Fruit fly (Drosophila melanogaster): ENCODE data around the gene CG43362.

Gene CG43362

dm6 chr2L:18325120-18325581, 33.9 kb upstream of the CG43362 start (continued):
- no peak for TF ChIP-seq corto (GFP tag; optimal IDR thresholded peaks at IDR 0.05)
- TF ChIP-seq pros (GFP tag; optimal IDR thresholded peaks at IDR 0.05): no peak
- TF ChIP-seq fu2 (GFP tag; optimal IDR thresholded peaks at IDR 0.05): peak; percentile 43
- TF ChIP-seq CG2129 (GFP tag; IDR thresholded peaks at IDR 0.05; ENCODE audit: partially characterized antibody): no peak
- no peak for TF ChIP-seq sna (GFP tag; IDR thresholded peaks at IDR 0.05; ENCODE audit: partially characterized antibody)
- TF ChIP-seq fd3F (GFP tag; optimal IDR thresholded peaks at IDR 0.05): peak; percentile 70
- peak; percentile 90 for TF ChIP-seq CG2712 (tag; optimal IDR thresholded peaks at IDR 0.05)
- no peak for TF ChIP-seq mld (GFP tag; IDR thresholded peaks at IDR 0.05; ENCODE audit: partially characterized antibody)
- TF ChIP-seq pb (GFP tag; optimal IDR thresholded peaks at IDR 0.05): peak; percentile 72
- peak; percentile 83 for TF ChIP-seq slp2 (GFP tag; optimal IDR thresholded peaks at IDR 0.05)
- TF ChIP-seq al (GFP tag; IDR thresholded peaks at IDR 0.05): 0 out of 2 replicates have a peak, but pooled peaks have one; percentile 14
- peak; percentile 91 for TF ChIP-seq CG11504 (tag; optimal IDR thresholded peaks at IDR 0.05)
- peak; percentile 88 for TF ChIP-seq Ada2b (GFP tag; IDR thresholded peaks at IDR 0.05)
- peak; percentile 89 for TF ChIP-seq fd96Cb (tag; optimal IDR thresholded peaks at IDR 0.05)
- TF ChIP-seq CG6791 (GFP tag; IDR thresholded peaks at IDR 0.05; ENCODE audit: partially characterized antibody): no peak
- TF ChIP-seq z (GFP tag; IDR thresholded peaks at IDR 0.05): no peak
- TF ChIP-seq Rx (GFP tag; IDR thresholded peaks at IDR 0.05): peak; percentile 77
- peak; percentile 88 for TF ChIP-seq CG30403 (GFP tag; optimal IDR thresholded peaks at IDR 0.05)
- no peak; the same call in 1 of the 2 replicates for TF ChIP-seq NFAT (GFP tag; IDR thresholded peaks at IDR 0.05)
- TF ChIP-seq sd (tag; optimal IDR thresholded peaks at IDR 0.05): peak; percentile 66
- TF ChIP-seq klu (GFP tag; IDR thresholded peaks at IDR 0.05): peak; percentile 40; the same call in 1 of the 2 replicates
- peak; percentile 79 for TF ChIP-seq CG10654 (GFP tag; optimal IDR thresholded peaks at IDR 0.05)
- TF ChIP-seq CG11456 (GFP tag; IDR thresholded peaks at IDR 0.05): peak; percentile 82; the same call in 2 of the 3 replicates
- TF ChIP-seq Adf1 (GFP tag; IDR thresholded peaks at IDR 0.05): peak; percentile 11; the same call in 1 of the 2 replicates
- peak; percentile 73 for TF ChIP-seq Hmr (GFP tag; optimal IDR thresholded peaks at IDR 0.05)
- TF ChIP-seq prd (optimal IDR thresholded peaks at IDR 0.05): no peak
- TF ChIP-seq prd (GFP tag; IDR thresholded peaks at IDR 0.05): peak; percentile 87
- TF ChIP-seq CG17328 (GFP tag; IDR thresholded peaks at IDR 0.05): peak; percentile 90
- TF ChIP-seq ase (GFP tag; IDR thresholded peaks at IDR 0.05): peak; percentile 77
- TF ChIP-seq Ets97D (GFP tag; optimal IDR thresholded peaks at IDR 0.05): peak; percentile 40
- peak; percentile 67 for TF ChIP-seq CG9437 (GFP tag; optimal IDR thresholded peaks at IDR 0.05)
- peak; percentile 40 for TF ChIP-seq CG9876 (GFP tag; optimal IDR thresholded peaks at IDR 0.05)
- TF ChIP-seq Taf1 (GFP tag; IDR thresholded peaks at IDR 0.05): 0 out of 2 replicates have a peak, but pooled peaks have one; percentile 31
- peak; percentile 61 for TF ChIP-seq scrt (GFP tag; optimal IDR thresholded peaks at IDR 0.05)
- peak; percentile 49; the same call in 1 of the 3 replicates for TF ChIP-seq CG6175 (GFP tag; IDR thresholded peaks at IDR 0.05)
- peak; percentile 46 for TF ChIP-seq fd102C (GFP tag; optimal IDR thresholded peaks at IDR 0.05)
- peak; percentile 83 for TF ChIP-seq PHDP (tag; optimal IDR thresholded peaks at IDR 0.05)
- TF ChIP-seq MESR4 (GFP tag; optimal IDR thresholded peaks at IDR 0.05): peak; percentile 13
- peak; percentile 74 for TF ChIP-seq CG1024 (GFP tag; IDR thresholded peaks at IDR 0.05)
- peak; percentile 65 for TF ChIP-seq HLH54F (GFP tag; optimal IDR thresholded peaks at IDR 0.05)
- peak; percentile 78 for TF ChIP-seq Drgx (GFP tag; IDR thresholded peaks at IDR 0.05)
- TF ChIP-seq Hmx (GFP tag; optimal IDR thresholded peaks at IDR 0.05): peak; percentile 30
- TF ChIP-seq CG7786 (GFP tag; optimal IDR thresholded peaks at IDR 0.05): peak; percentile 80
- peak; percentile 87 for TF ChIP-seq CG32772 (GFP tag; IDR thresholded peaks at IDR 0.05)
- peak; percentile 74 for TF ChIP-seq Mad (GFP tag; optimal IDR thresholded peaks at IDR 0.05)
- peak; percentile 58 for TF ChIP-seq Gsc (GFP tag; IDR thresholded peaks at IDR 0.05)
- peak; percentile 86 for TF ChIP-seq tap (tag; optimal IDR thresholded peaks at IDR 0.05)
- TF ChIP-seq HmgD (GFP tag; optimal IDR thresholded peaks at IDR 0.05): peak; percentile 41
- TF ChIP-seq da (GFP tag; optimal IDR thresholded peaks at IDR 0.05): peak; percentile 59
- peak; percentile 89 for TF ChIP-seq Ptx1 (GFP tag; IDR thresholded peaks at IDR 0.05)
- peak; percentile 84 for TF ChIP-seq CG3407 (GFP tag; optimal IDR thresholded peaks at IDR 0.05)
